Fruit fly (Drosophila melanogaster): ENCODE measurements around the gene repo.
A peak's percentile ranks its signal among the peaks of the same experiment; 100 is the strongest.

Gene repo

dm6 chr3R:18199177-18199884 is 36.7 kb upstream of the repo start, which contains the start of the genes Ssdp and CG7985 (continued):
- no peak for TF ChIP-seq MTF-1 (GFP tag; optimal IDR thresholded peaks at IDR 0.05; ENCODE audit: borderline replicate concordance)
- TF ChIP-seq CG18599 (GFP tag; optimal IDR thresholded peaks at IDR 0.05) = no peak
- no peak for TF ChIP-seq B-H2 (GFP tag; optimal IDR thresholded peaks at IDR 0.05)
- TF ChIP-seq Hey (tag; optimal IDR thresholded peaks at IDR 0.05) = no peak
- TF ChIP-seq tll (GFP tag; optimal IDR thresholded peaks at IDR 0.05) = no peak
- TF ChIP-seq cg (GFP tag; optimal IDR thresholded peaks at IDR 0.05) = no peak
- TF ChIP-seq zen2 (GFP tag; IDR thresholded peaks at IDR 0.05; ENCODE audit: partially characterized antibody) = no peak
- TF ChIP-seq gt (GFP tag; IDR thresholded peaks at IDR 0.05) = no peak
- TF ChIP-seq ERR (GFP tag; optimal IDR thresholded peaks at IDR 0.05) = no peak
- TF ChIP-seq CG17361 (GFP tag; IDR thresholded peaks at IDR 0.05) = no peak
- TF ChIP-seq CG13123 (GFP tag; optimal IDR thresholded peaks at IDR 0.05) = no peak
- TF ChIP-seq CG18262 (tag; optimal IDR thresholded peaks at IDR 0.05) = no peak
- no peak for TF ChIP-seq E2f1 (GFP tag; IDR thresholded peaks at IDR 0.05)
- TF ChIP-seq CG13775 (GFP tag; optimal IDR thresholded peaks at IDR 0.05) = no peak
- peak; percentile 42 for TF ChIP-seq YL-1 (GFP tag; optimal IDR thresholded peaks at IDR 0.05)
- no peak for TF ChIP-seq Optix (GFP tag; IDR thresholded peaks at IDR 0.05)
- no peak for TF ChIP-seq HHEX (GFP tag; optimal IDR thresholded peaks at IDR 0.05)
- TF ChIP-seq Med (GFP tag) = no peak
- no peak for TF ChIP-seq h (optimal IDR thresholded peaks at IDR 0.05)
- TF ChIP-seq hth (optimal IDR thresholded peaks at IDR 0.05) = no peak
- no peak for TF ChIP-seq CG8478 (optimal IDR thresholded peaks at IDR 0.05)
- peak; percentile 9 for TF ChIP-seq Mad (GFP tag; optimal IDR thresholded peaks at IDR 0.05)
- no peak for TF ChIP-seq bowl (GFP tag; IDR thresholded peaks at IDR 0.05)
- peak; percentile 33 for TF ChIP-seq CG2120 (GFP tag; optimal IDR thresholded peaks at IDR 0.05)
- no peak for TF ChIP-seq run (tag; optimal IDR thresholded peaks at IDR 0.05)
- TF ChIP-seq CG2875 (GFP tag; optimal IDR thresholded peaks at IDR 0.05) = no peak
- no peak for TF ChIP-seq CG1792 (GFP tag; optimal IDR thresholded peaks at IDR 0.05)
- peak; percentile 26 for TF ChIP-seq CG2712 (tag; optimal IDR thresholded peaks at IDR 0.05)
- TF ChIP-seq phol (tag; optimal IDR thresholded peaks at IDR 0.05) = peak; percentile 90
- no peak for TF ChIP-seq Nf-YC (tag; optimal IDR thresholded peaks at IDR 0.05)
- no peak for TF ChIP-seq chif (GFP tag; optimal IDR thresholded peaks at IDR 0.05)
- peak; percentile 12 for TF ChIP-seq CG10147 (GFP tag; optimal IDR thresholded peaks at IDR 0.05)
- no peak for TF ChIP-seq CG11504 (tag; optimal IDR thresholded peaks at IDR 0.05)
- TF ChIP-seq CG4328 (GFP tag; optimal IDR thresholded peaks at IDR 0.05) = no peak
- TF ChIP-seq ems (GFP tag; optimal IDR thresholded peaks at IDR 0.05) = no peak
- no peak for TF ChIP-seq pita (GFP tag; optimal IDR thresholded peaks at IDR 0.05)
- no peak for TF ChIP-seq pan (optimal IDR thresholded peaks at IDR 0.05)
- no peak for TF ChIP-seq pan (GFP tag; optimal IDR thresholded peaks at IDR 0.05 in 1 of 2, IDR thresholded peaks at IDR 0.05 in 1 of 2)
- TF ChIP-seq sna (GFP tag; IDR thresholded peaks at IDR 0.05; ENCODE audit: partially characterized antibody) = no peak
- TF ChIP-seq CG15073 (GFP tag; optimal IDR thresholded peaks at IDR 0.05) = no peak
- no peak for TF ChIP-seq Xrp1 (GFP tag; IDR thresholded peaks at IDR 0.05)
- no peak for TF ChIP-seq CG16815 (GFP tag; optimal IDR thresholded peaks at IDR 0.05)
- TF ChIP-seq CG7357 (GFP tag; IDR thresholded peaks at IDR 0.05) = no peak
- TF ChIP-seq luna (GFP tag; optimal IDR thresholded peaks at IDR 0.05) = no peak
- no peak for TF ChIP-seq prd (optimal IDR thresholded peaks at IDR 0.05)
- no peak for TF ChIP-seq prd (GFP tag; IDR thresholded peaks at IDR 0.05)
- TF ChIP-seq caup (GFP tag; optimal IDR thresholded peaks at IDR 0.05; ENCODE audit: severe bottlenecking) = no peak
- TF ChIP-seq Rfx (GFP tag; IDR thresholded peaks at IDR 0.05) = no peak
- TF ChIP-seq CG2116 (GFP tag; optimal IDR thresholded peaks at IDR 0.05) = peak; percentile 71
- no peak for TF ChIP-seq sc (optimal IDR thresholded peaks at IDR 0.05)
- TF ChIP-seq sc (GFP tag; optimal IDR thresholded peaks at IDR 0.05) = no peak
